Worm (Caenorhabditis elegans): Measurements from ENCODE around the gene zyg-11.

- TF ChIP-seq blmp-1 (tag; optimal IDR thresholded peaks at IDR 0.05; ENCODE audit: insufficient read depth) (no peak), aly-2 (tag; optimal IDR thresholded peaks at IDR 0.05) (no peak), lin-11 (tag; optimal IDR thresholded peaks at IDR 0.05) (no peak), zag-1 (tag; optimal IDR thresholded peaks at IDR 0.05) (no peak), snpc-4 (tag; optimal IDR thresholded peaks at IDR 0.05) (no peak), unc-62 (GFP tag; optimal IDR thresholded peaks at IDR 0.05) (no peak), fos-1 (tag; optimal IDR thresholded peaks at IDR 0.05) (no peak)
Measured at ce11 chrII:8037863-8038262, 20.4 kb downstream of the zyg-11 start, which contains the start of gene C08B11.9.
